Worm (Caenorhabditis elegans): Measurements from ENCODE around the gene fars-3.
A peak's percentile ranks its signal among the peaks of the same experiment; 100 is the strongest.

The fars-3 gene

DNA sequence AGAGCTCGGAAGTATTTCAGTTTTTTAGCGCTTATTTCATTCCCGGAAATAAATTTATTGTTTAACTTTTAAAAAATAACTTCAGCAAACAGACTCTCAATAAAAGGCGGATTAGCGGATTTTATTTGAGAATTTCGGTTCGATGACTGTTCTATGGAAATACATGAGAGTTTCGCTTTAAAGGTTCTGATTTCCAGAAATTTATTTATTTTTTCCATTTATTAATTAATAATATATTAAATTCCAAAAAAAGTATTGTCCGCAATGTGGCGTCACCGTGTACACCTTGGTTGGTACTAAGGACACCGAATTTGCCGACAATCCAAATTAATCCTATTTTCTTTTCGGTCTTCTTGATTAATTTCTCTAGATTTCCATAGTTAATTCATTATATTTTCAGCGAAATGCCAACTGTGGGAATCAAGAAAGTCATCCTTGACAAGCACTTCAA, at the start of gene fars-3:
TSS of gene fars-3 (plus strand) at position 401 of the 451 bp plus-strand sequence.
- peak; percentile 34; the same call in 1 of the 2 replicates for TF ChIP-seq ztf-25 (GFP tag; IDR thresholded peaks at IDR 0.05)
- no peak for TF ChIP-seq F57A8.1 (GFP tag; optimal IDR thresholded peaks at IDR 0.05)
- no peak for TF ChIP-seq bed-1 (GFP tag; IDR thresholded peaks at IDR 0.05)
- peak; percentile 57 for TF ChIP-seq madf-6 (GFP tag; IDR thresholded peaks at IDR 0.05)
- no peak for TF ChIP-seq cebp-1 (GFP tag; IDR thresholded peaks at IDR 0.05)
- peak; percentile 55 for TF ChIP-seq cebp-1 (tag; optimal IDR thresholded peaks at IDR 0.05)
- TF ChIP-seq lir-1 (GFP tag; conservative IDR thresholded peaks at IDR 0.05): no peak
- no peak for TF ChIP-seq madf-10 (tag; optimal IDR thresholded peaks at IDR 0.05)
- 0 out of 2 replicates have a peak, but pooled peaks have one; percentile 32 for TF ChIP-seq Y67H2A.10 (GFP tag; conservative IDR thresholded peaks at IDR 0.05)
- TF ChIP-seq pha-4 (tag; optimal IDR thresholded peaks at IDR 0.05): no peak
- TF ChIP-seq lin-35 (GFP tag; optimal IDR thresholded peaks at IDR 0.05): peak in 1 of 3 experiments; percentile 49
- TF ChIP-seq somi-1 (GFP tag; optimal IDR thresholded peaks at IDR 0.05): no peak
- TF ChIP-seq bed-2 (GFP tag; IDR thresholded peaks at IDR 0.05): no peak
- no peak for TF ChIP-seq sea-2 (GFP tag; IDR thresholded peaks at IDR 0.05)
- TF ChIP-seq madf-8 (GFP tag; conservative IDR thresholded peaks at IDR 0.05): peak; percentile 15; the same call in 1 of the 2 replicates
- no peak for TF ChIP-seq egrh-3 (GFP tag; IDR thresholded peaks at IDR 0.05)
- TF ChIP-seq hmg-20 (GFP tag; IDR thresholded peaks at IDR 0.05): no peak
- peak; percentile 41 for TF ChIP-seq hmg-1.2 (GFP tag; IDR thresholded peaks at IDR 0.05)
- TF ChIP-seq cebp-2 (GFP tag; IDR thresholded peaks at IDR 0.05): no peak
- no peak for TF ChIP-seq Y53F4B.3 (GFP tag; IDR thresholded peaks at IDR 0.05)
- no peak for TF ChIP-seq nhr-80 (tag; optimal IDR thresholded peaks at IDR 0.05)
- 0 out of 2 replicates have a peak, but pooled peaks have one; percentile 14 for TF ChIP-seq aptf-2 (GFP tag; conservative IDR thresholded peaks at IDR 0.05)
- peak; percentile 14 for TF ChIP-seq snpc-4 (GFP tag; optimal IDR thresholded peaks at IDR 0.05)
- TF ChIP-seq snpc-4 (tag; optimal IDR thresholded peaks at IDR 0.05): peak in 1 of 4 experiments; percentile 41
- TF ChIP-seq F39B2.1 (GFP tag; IDR thresholded peaks at IDR 0.05): peak; percentile 39; the same call in 1 of the 2 replicates
- TF ChIP-seq sdz-38 (tag; optimal IDR thresholded peaks at IDR 0.05): no peak
- no peak for TF ChIP-seq dox-1 (GFP tag; IDR thresholded peaks at IDR 0.05)
- peak; percentile 21; the same call in 1 of the 2 replicates for TF ChIP-seq ceh-40 (GFP tag; IDR thresholded peaks at IDR 0.05)
- 0 out of 2 replicates have a peak, but pooled peaks have one; percentile 6 for TF ChIP-seq ztf-6 (GFP tag; IDR thresholded peaks at IDR 0.05)
- no peak for TF ChIP-seq D2030.7 (GFP tag; IDR thresholded peaks at IDR 0.05)
- TF ChIP-seq nhr-90 (tag; optimal IDR thresholded peaks at IDR 0.05): no peak
- TF ChIP-seq let-526 (GFP tag; IDR thresholded peaks at IDR 0.05): no peak
- TF ChIP-seq B0019.2 (GFP tag; conservative IDR thresholded peaks at IDR 0.05): no peak
- no peak for TF ChIP-seq zfh-2 (GFP tag; conservative IDR thresholded peaks at IDR 0.05)
- no peak for TF ChIP-seq ztf-28 (GFP tag; IDR thresholded peaks at IDR 0.05)
- TF ChIP-seq lin-54 (GFP tag; optimal IDR thresholded peaks at IDR 0.05): peak; percentile 61
- TF ChIP-seq mes-4 (tag; optimal IDR thresholded peaks at IDR 0.05): no peak
- peak; percentile 71 for TF ChIP-seq Y53G8AR.9 (GFP tag; conservative IDR thresholded peaks at IDR 0.05)
- peak; percentile 71 for TF ChIP-seq hrde-1 (tag; optimal IDR thresholded peaks at IDR 0.05; ENCODE audit: borderline replicate concordance)
- TF ChIP-seq tbp1 (GFP tag; optimal IDR thresholded peaks at IDR 0.05): peak; percentile 24
- TF ChIP-seq nhr-27 (tag; optimal IDR thresholded peaks at IDR 0.05): peak; percentile 55
- peak; percentile 46 for TF ChIP-seq B0035.1 (tag; optimal IDR thresholded peaks at IDR 0.05)
- peak; percentile 57 for TF ChIP-seq snpc-3.4 (tag; optimal IDR thresholded peaks at IDR 0.05)
- TF ChIP-seq ekl-4 (GFP tag; IDR thresholded peaks at IDR 0.05): peak; percentile 72; the same call in 1 of the 2 replicates
- no peak for TF ChIP-seq hlh-12 (tag; optimal IDR thresholded peaks at IDR 0.05)
- TF ChIP-seq athp-1 (tag; optimal IDR thresholded peaks at IDR 0.05): peak; percentile 57
- TF ChIP-seq F10E7.11 (tag; optimal IDR thresholded peaks at IDR 0.05): no peak
- TF ChIP-seq C06A6.2 (GFP tag; conservative IDR thresholded peaks at IDR 0.05): no peak
- TF ChIP-seq hsf-1 (GFP tag; IDR thresholded peaks at IDR 0.05): peak; percentile 81
